Worm (Caenorhabditis elegans): ENCODE results near the gene unc-116.

The unc-116 gene

DNA sequence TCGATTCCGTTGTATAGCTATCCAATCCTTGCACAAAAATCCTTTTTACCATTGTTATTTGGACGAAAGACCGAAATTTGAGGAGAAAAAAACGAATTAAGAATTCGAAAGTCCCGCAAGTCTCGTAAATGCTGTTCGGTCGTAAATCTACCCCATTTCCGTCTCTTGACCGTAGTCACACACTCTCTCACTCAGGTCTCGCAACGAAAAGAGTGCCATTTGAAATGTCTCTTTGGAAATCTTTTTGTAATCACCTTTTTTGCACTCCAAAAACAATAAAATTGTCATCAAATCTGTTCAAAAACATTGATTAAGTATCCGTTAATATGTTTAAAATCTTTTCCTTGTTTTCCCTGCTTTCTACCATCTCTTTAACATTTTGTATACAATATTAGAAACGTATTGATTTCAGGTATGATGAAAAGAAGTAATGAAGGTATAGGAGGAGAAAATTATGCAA is 3.3 kb upstream of the unc-116 start, which contains the start of the genes R05D3.8 and rfp-1:
TSS of gene R05D3.8 (minus strand) at position 115 of the 460 bp plus-strand sequence.
TSS of gene rfp-1 (plus strand) at position 410 of the 460 bp plus-strand sequence.
- TF ChIP-seq madf-6 (GFP tag; IDR thresholded peaks at IDR 0.05) (peak; percentile 87), rpc-1 (optimal IDR thresholded peaks at IDR 0.05) (no peak), rpc-1 (tag; optimal IDR thresholded peaks at IDR 0.05) (no peak), F23B12.7 (tag; optimal IDR thresholded peaks at IDR 0.05; ENCODE audit: insufficient read depth) (peak; percentile 84), pha-4 (tag; optimal IDR thresholded peaks at IDR 0.05) (no peak), B0019.2 (GFP tag; conservative IDR thresholded peaks at IDR 0.05) (0 out of 2 replicates have a peak, but pooled peaks have one; percentile 8), akir-1 (GFP tag; optimal IDR thresholded peaks at IDR 0.05) (no peak), athp-1 (tag; optimal IDR thresholded peaks at IDR 0.05) (no peak), bed-1 (GFP tag; IDR thresholded peaks at IDR 0.05) (no peak), ccch-3 (GFP tag; optimal IDR thresholded peaks at IDR 0.05) (no peak), lin-54 (GFP tag; optimal IDR thresholded peaks at IDR 0.05) (peak; percentile 81), F10E7.11 (tag; optimal IDR thresholded peaks at IDR 0.05) (no peak), xnd-1 (tag; optimal IDR thresholded peaks at IDR 0.05) (peak; percentile 56), D2030.7 (GFP tag; IDR thresholded peaks at IDR 0.05) (peak; percentile 61; the same call in 1 of the 2 replicates), hmg-1.2 (GFP tag; IDR thresholded peaks at IDR 0.05) (peak; percentile 53; the same call in 1 of the 2 replicates), snpc-4 (GFP tag; optimal IDR thresholded peaks at IDR 0.05) (no peak), snpc-4 (tag; optimal IDR thresholded peaks at IDR 0.05) (peak in 1 of 4 experiments; percentile 63), ceh-27 (GFP tag; optimal IDR thresholded peaks at IDR 0.05) (peak; percentile 77), mcd-1 (GFP tag; IDR thresholded peaks at IDR 0.05) (peak; percentile 50; the same call in 1 of the 2 replicates), F49E8.2 (tag; optimal IDR thresholded peaks at IDR 0.05; ENCODE audit: insufficient read depth) (peak; percentile 29), cebp-2 (GFP tag; IDR thresholded peaks at IDR 0.05) (no peak), ceh-58 (GFP tag; IDR thresholded peaks at IDR 0.05) (no peak), madf-8 (GFP tag; conservative IDR thresholded peaks at IDR 0.05) (peak; percentile 52), K11D2.4 (GFP tag; IDR thresholded peaks at IDR 0.05) (no peak), dox-1 (GFP tag; IDR thresholded peaks at IDR 0.05) (peak; percentile 79), F37B4.10 (GFP tag; IDR thresholded peaks at IDR 0.05) (0 out of 2 replicates have a peak, but pooled peaks have one; percentile 61), ztf-22 (GFP tag; optimal IDR thresholded peaks at IDR 0.05) (no peak), mxl-1 (tag; optimal IDR thresholded peaks at IDR 0.05) (no peak), ceh-79 (tag; optimal IDR thresholded peaks at IDR 0.05) (no peak), ceh-40 (GFP tag; IDR thresholded peaks at IDR 0.05) (no peak), rec-8 (tag; optimal IDR thresholded peaks at IDR 0.05) (no peak), repo-1 (tag; optimal IDR thresholded peaks at IDR 0.05) (no peak), C06A6.2 (GFP tag; conservative IDR thresholded peaks at IDR 0.05) (no peak), lin-35 (GFP tag; optimal IDR thresholded peaks at IDR 0.05) (peak in 1 of 3 experiments; percentile 73), ztf-28 (GFP tag; IDR thresholded peaks at IDR 0.05) (no peak), attf-5 (GFP tag; optimal IDR thresholded peaks at IDR 0.05) (peak; percentile 71), aptf-3 (GFP tag; IDR thresholded peaks at IDR 0.05) (no peak), F39B2.1 (GFP tag; IDR thresholded peaks at IDR 0.05) (no peak), efl-1 (GFP tag; optimal IDR thresholded peaks at IDR 0.05) (peak; percentile 64), nhr-179 (tag; optimal IDR thresholded peaks at IDR 0.05) (no peak), snpc-1.1 (tag; optimal IDR thresholded peaks at IDR 0.05; ENCODE audit: insufficient read depth) (no peak), Y56A3A.18 (GFP tag; IDR thresholded peaks at IDR 0.05) (no peak), egl-18 (GFP tag; IDR thresholded peaks at IDR 0.05) (no peak), F57A8.1 (GFP tag; optimal IDR thresholded peaks at IDR 0.05) (no peak), F22D6.2 (tag; optimal IDR thresholded peaks at IDR 0.05) (no peak), lsl-1 (GFP tag; optimal IDR thresholded peaks at IDR 0.05) (peak; percentile 94), lir-1 (GFP tag; conservative IDR thresholded peaks at IDR 0.05) (no peak; the same call in 1 of the 2 replicates), lsy-27 (tag; optimal IDR thresholded peaks at IDR 0.05; ENCODE audit: borderline replicate concordance, insufficient read depth) (no peak)
